Fruit fly (Drosophila melanogaster) whole organism, embryonic: ENCODE measurements around the gene CG14720.

Experiments used
- CG3163 ChIP-seq: fragments of 200-800 bp; sonication (Bioruptor generic); optimal IDR thresholded peaks from 3 replicates; lab custom pipeline; 2016; ENCODE audit warnings: missing biosample characterization, missing genetic modification characterization
- bcd ChIP-seq: fragments of 200-800 bp; sonication (Bioruptor generic); optimal IDR thresholded peaks from 2 replicates; lab custom pipeline; 2017; ENCODE audit warnings: missing biosample characterization, mild to moderate bottlenecking, missing genetic modification characterization

DNA sequence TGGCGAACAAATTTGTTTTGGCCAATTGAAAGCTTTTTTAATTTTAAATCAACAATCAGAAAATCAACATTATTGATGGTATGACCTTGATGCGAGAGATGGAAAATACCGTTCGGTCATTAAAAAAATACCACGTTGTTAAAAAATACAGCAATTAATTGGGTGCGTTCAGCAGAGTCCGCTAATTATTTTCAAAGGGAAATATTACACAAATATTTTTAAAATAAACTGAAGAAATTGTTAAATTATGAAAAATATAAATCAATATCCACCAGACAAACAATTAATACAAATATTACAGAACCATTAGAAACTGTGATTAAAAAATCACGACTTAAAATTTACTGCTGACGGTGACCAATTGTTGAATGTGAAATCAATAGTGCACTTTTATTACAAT, 33.5 kb upstream of the CG14720 start, which contains the start of gene CG18476:
- TF ChIP-seq CG3163 (GFP tag; lab: Kevin White, UChicago) (peak; percentile 18), bcd (GFP tag; lab: Kevin White, UChicago) (peak; percentile 90)
